Worm (Caenorhabditis elegans): ENCODE results near the gene F58B4.3.

Gene F58B4.3

DNA sequence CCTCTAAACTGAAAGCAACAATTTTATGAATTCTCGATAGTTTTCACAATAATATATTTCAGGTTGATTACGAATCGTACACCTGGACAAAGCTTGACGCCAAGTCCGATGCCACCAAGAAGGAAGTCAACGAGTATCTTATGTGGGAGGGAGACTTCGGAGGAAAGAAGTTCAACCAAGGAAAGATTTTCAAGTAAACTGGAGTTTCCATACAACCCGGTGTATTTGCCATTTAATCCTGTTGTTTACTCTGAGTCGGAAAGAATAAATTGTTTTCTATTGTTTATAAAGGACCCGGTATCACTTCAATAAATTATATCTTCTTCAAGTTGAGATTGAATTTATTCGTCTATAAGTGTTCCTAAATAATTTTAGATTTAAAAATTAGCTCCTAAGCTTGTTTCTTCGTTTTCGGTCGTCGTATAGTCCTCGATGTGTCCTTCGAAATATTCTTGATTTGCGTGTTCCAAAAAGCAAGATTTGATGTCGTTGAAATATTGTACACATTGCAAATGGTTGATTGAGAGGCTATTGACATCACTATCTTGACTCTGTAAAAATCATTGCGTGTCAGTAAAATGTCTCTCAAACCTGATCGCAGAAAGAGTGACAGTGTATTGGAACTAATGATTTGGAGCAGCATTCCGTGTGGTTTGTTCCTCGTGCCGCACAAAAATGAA is 38.1 kb downstream of the F58B4.3 start:
- no peak for TF ChIP-seq xnd-1 (tag; optimal IDR thresholded peaks at IDR 0.05)
- no peak for TF ChIP-seq ama-1 (optimal IDR thresholded peaks at IDR 0.05)
- TF ChIP-seq ama-1 (GFP tag; optimal IDR thresholded peaks at IDR 0.05), result peak in 1 of 2 experiments; percentile 92
- TF ChIP-seq attf-5 (GFP tag; optimal IDR thresholded peaks at IDR 0.05), result peak; percentile 24
- TF ChIP-seq K12H6.12 (tag; optimal IDR thresholded peaks at IDR 0.05), result no peak
- TF ChIP-seq ceh-100 (GFP tag; IDR thresholded peaks at IDR 0.05), result 0 out of 2 replicates have a peak, but pooled peaks have one; percentile 18
- TF ChIP-seq lag-1 (GFP tag; IDR thresholded peaks at IDR 0.05), result no peak
- no peak for TF ChIP-seq ceh-27 (GFP tag; optimal IDR thresholded peaks at IDR 0.05)
- peak; percentile 83 for TF ChIP-seq F49E8.2 (tag; optimal IDR thresholded peaks at IDR 0.05; ENCODE audit: insufficient read depth)
- TF ChIP-seq lin-54 (GFP tag; optimal IDR thresholded peaks at IDR 0.05), result peak; percentile 47
- TF ChIP-seq tbp1 (GFP tag; optimal IDR thresholded peaks at IDR 0.05), result no peak
- no peak for TF ChIP-seq egrh-3 (GFP tag; IDR thresholded peaks at IDR 0.05)
- no peak for TF ChIP-seq let-526 (GFP tag; IDR thresholded peaks at IDR 0.05)
- no peak for TF ChIP-seq hmg-20 (GFP tag; IDR thresholded peaks at IDR 0.05)
- TF ChIP-seq nhr-27 (tag; optimal IDR thresholded peaks at IDR 0.05), result no peak
- TF ChIP-seq rcor-1 (GFP tag; IDR thresholded peaks at IDR 0.05), result no peak
- TF ChIP-seq hlh-12 (tag; optimal IDR thresholded peaks at IDR 0.05), result no peak
- no peak for TF ChIP-seq snpc-4 (GFP tag; optimal IDR thresholded peaks at IDR 0.05)
- TF ChIP-seq snpc-4 (tag; optimal IDR thresholded peaks at IDR 0.05), result peak in 1 of 4 experiments; percentile 51
- no peak for TF ChIP-seq B0261.1 (tag; optimal IDR thresholded peaks at IDR 0.05)
- no peak for TF ChIP-seq egl-44 (GFP tag; IDR thresholded peaks at IDR 0.05)
- TF ChIP-seq B0336.3 (GFP tag; IDR thresholded peaks at IDR 0.05), result no peak; the same call in 1 of the 2 replicates
- no peak for TF ChIP-seq ztf-18 (tag; optimal IDR thresholded peaks at IDR 0.05)
- TF ChIP-seq die-1 (tag; optimal IDR thresholded peaks at IDR 0.05), result no peak
- TF ChIP-seq D2030.7 (GFP tag; IDR thresholded peaks at IDR 0.05), result 0 out of 2 replicates have a peak, but pooled peaks have one; percentile 11
- peak; percentile 34; the same call in 1 of the 2 replicates for TF ChIP-seq pbrm-1 (GFP tag; IDR thresholded peaks at IDR 0.05)
- TF ChIP-seq lsl-1 (GFP tag; optimal IDR thresholded peaks at IDR 0.05), result no peak
- TF ChIP-seq ztf-3 (GFP tag; optimal IDR thresholded peaks at IDR 0.05), result no peak
- no peak for TF ChIP-seq F22D6.2 (tag; optimal IDR thresholded peaks at IDR 0.05)
- TF ChIP-seq attf-6 (GFP tag; IDR thresholded peaks at IDR 0.05), result 0 out of 2 replicates have a peak, but pooled peaks have one; percentile 13
- TF ChIP-seq nhr-90 (tag; optimal IDR thresholded peaks at IDR 0.05), result no peak
- no peak for TF ChIP-seq B0019.2 (GFP tag; conservative IDR thresholded peaks at IDR 0.05)
- TF ChIP-seq chd-7 (tag; optimal IDR thresholded peaks at IDR 0.05), result peak; percentile 57
- TF ChIP-seq ztf-28 (GFP tag; IDR thresholded peaks at IDR 0.05), result no peak
- 0 out of 2 replicates have a peak, but pooled peaks have one; percentile 10 for TF ChIP-seq nhr-120 (GFP tag; IDR thresholded peaks at IDR 0.05)
- no peak for TF ChIP-seq hmg-1.2 (GFP tag; IDR thresholded peaks at IDR 0.05)
- no peak for TF ChIP-seq dpl-1 (GFP tag; optimal IDR thresholded peaks at IDR 0.05)
- no peak for TF ChIP-seq Y67H2A.10 (GFP tag; conservative IDR thresholded peaks at IDR 0.05)
- peak; percentile 69 for TF ChIP-seq madf-6 (GFP tag; IDR thresholded peaks at IDR 0.05)
- TF ChIP-seq C06A6.2 (GFP tag; conservative IDR thresholded peaks at IDR 0.05), result no peak
- TF ChIP-seq madf-10 (tag; optimal IDR thresholded peaks at IDR 0.05), result no peak
- no peak for TF ChIP-seq hsf-1 (GFP tag; IDR thresholded peaks at IDR 0.05)
- 0 out of 2 replicates have a peak, but pooled peaks have one; percentile 15 for TF ChIP-seq madf-3 (GFP tag; IDR thresholded peaks at IDR 0.05)
- TF ChIP-seq sdz-38 (tag; optimal IDR thresholded peaks at IDR 0.05), result no peak
- TF ChIP-seq F10E7.11 (tag; optimal IDR thresholded peaks at IDR 0.05), result no peak
- TF ChIP-seq nfya-1 (tag; optimal IDR thresholded peaks at IDR 0.05; ENCODE audit: borderline replicate concordance, insufficient read depth), result no peak
- TF ChIP-seq mes-4 (tag; optimal IDR thresholded peaks at IDR 0.05), result no peak
- no peak for TF ChIP-seq madf-8 (GFP tag; conservative IDR thresholded peaks at IDR 0.05)
- TF ChIP-seq cebp-2 (GFP tag; IDR thresholded peaks at IDR 0.05), result no peak

Measured in whole organism, young adult.